Worm (Caenorhabditis elegans): ENCODE data around the gene dct-6.

Gene dct-6

DNA sequence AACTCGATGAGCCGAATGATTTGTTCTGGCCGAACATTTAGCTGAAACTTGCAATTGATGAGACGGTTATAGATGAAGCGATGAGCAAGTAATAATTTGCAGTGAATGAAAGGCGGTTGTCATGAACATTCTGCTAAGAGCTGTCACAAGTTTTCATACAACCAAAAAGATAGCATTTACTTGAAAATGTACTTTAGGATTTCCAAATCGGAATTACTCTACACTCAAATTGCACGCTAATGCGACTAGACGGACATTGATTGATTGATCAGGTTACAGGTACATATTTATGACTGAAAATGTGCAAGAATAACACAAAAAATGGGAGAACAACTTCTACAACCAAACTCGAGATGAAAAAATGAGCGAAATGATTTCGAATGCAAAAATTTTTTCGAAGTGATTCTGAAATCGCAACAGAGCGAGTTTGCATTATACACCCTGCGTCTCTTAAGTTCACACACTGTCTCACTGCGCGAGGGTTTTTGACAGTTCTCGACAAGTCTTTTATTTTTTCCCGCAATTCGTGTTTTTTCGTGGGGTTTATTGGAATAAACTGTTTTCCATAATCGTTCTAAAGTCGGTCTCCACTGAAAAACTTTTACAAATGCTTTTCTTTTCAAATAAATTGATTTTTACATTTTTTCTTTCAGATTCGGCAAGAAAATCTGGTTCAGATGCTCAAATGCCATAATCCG is 53.4 kb downstream of the dct-6 start, which contains the start of the genes npp-10 and cyk-3:
Gene npp-10 (minus strand): TSS at position 51 of the 698 bp plus-strand sequence.
Gene cyk-3 (plus strand): TSS at position 648 of the 698 bp plus-strand sequence.
- TF ChIP-seq nhr-11 (tag; optimal IDR thresholded peaks at IDR 0.05): no peak
- TF ChIP-seq C34F6.9 (tag; optimal IDR thresholded peaks at IDR 0.05): peak; percentile 77
- TF ChIP-seq sma-9 (GFP tag; optimal IDR thresholded peaks at IDR 0.05): no peak
- no peak for TF ChIP-seq sma-9 (tag; optimal IDR thresholded peaks at IDR 0.05)
- peak; percentile 6 for TF ChIP-seq mab-5 (tag; optimal IDR thresholded peaks at IDR 0.05)
- TF ChIP-seq unc-55 (GFP tag; optimal IDR thresholded peaks at IDR 0.05): no peak
- peak in 1 of 2 experiments; percentile 10 for TF ChIP-seq lsy-2 (tag; optimal IDR thresholded peaks at IDR 0.05)
- peak; percentile 0 for TF ChIP-seq lin-11 (tag; optimal IDR thresholded peaks at IDR 0.05)
- no peak for TF ChIP-seq sem-4 (tag; optimal IDR thresholded peaks at IDR 0.05)
- peak; percentile 2 for TF ChIP-seq nhr-21 (tag; optimal IDR thresholded peaks at IDR 0.05)
- TF ChIP-seq nhr-237 (tag; optimal IDR thresholded peaks at IDR 0.05): no peak
- no peak for TF ChIP-seq unc-39 (tag; optimal IDR thresholded peaks at IDR 0.05)
- peak; percentile 61 for TF ChIP-seq nhr-129 (tag; optimal IDR thresholded peaks at IDR 0.05)

Data from whole organism, L2 larva.